Fruit fly (Drosophila melanogaster) whole organism, pupa: ENCODE results near the gene CCY.
"Not testable (repeated sequence)": the region's sequence is repeated elsewhere in the genome, so short reads cannot be mapped to it uniquely, and the experiment has no call there.

Experiments
- CG10348 ChIP-seq: fragments of 200-800 bp; sonication (Bioruptor generic); IDR thresholded peaks from 2 replicates; pipeline ENCODE4 v1.3.6; 2022; ENCODE audit warnings: missing biosample characterization, missing genetic modification characterization
- CG14655 ChIP-seq: fragments of 200-800 bp; sonication (Bioruptor generic); optimal IDR thresholded peaks from 3 replicates; lab custom pipeline; 2017; ENCODE audit warnings: mild to moderate bottlenecking, missing biosample characterization, missing genetic modification reagents, missing genetic modification characterization
- fd96Ca ChIP-seq: fragments of 200-800 bp; sonication (Bioruptor generic); IDR thresholded peaks from 3 replicates; pipeline ENCODE4 v1.3.6; 2022; ENCODE audit warnings: missing biosample characterization, missing genetic modification characterization

The CCY gene

DNA sequence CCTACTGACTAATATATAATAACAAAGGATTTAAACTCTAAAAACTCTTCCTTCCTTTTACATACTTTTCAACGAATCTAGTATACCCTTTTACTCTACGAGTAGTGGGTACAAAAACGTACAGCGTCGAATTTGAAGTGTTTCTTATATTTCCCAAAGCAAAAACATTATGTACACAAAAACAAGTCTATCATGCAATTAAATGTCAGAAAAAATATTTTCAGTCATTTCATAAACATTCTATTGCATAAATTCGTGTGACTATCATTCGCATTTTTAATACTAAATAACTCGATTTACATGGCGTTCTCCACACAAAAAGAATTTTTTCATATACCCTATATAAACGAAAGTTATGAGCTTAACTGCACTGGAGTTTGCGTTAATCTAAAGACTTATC is at the start of gene CCY:
Gene CCY (plus strand): TSS at position 301 of the 400 bp plus-strand sequence.
- not testable (repeated sequence) for TF ChIP-seq CG10348 (GFP tag; lab: Robert Waterston, UW); fd96Ca (GFP tag; lab: Robert Waterston, UW); CG14655 (GFP tag; lab: Kevin White, UChicago)
- TF ChIP-seq, all 21 proteins: peak for 0; not testable (repeated sequence) for 21
